Worm (Caenorhabditis elegans) whole organism, L1 larva: Measurements from ENCODE around the gene hcp-1.

Experiments used
- C04F5.9 ChIP-seq: sonication (generic microtip); optimal IDR thresholded peaks from 2 replicates; lab custom pipeline; 2016; ENCODE audit warnings: missing genetic modification characterization, missing compliant biosample characterization
- C34B4.2 ChIP-seq: sonication (generic microtip); optimal IDR thresholded peaks from 2 replicates; lab custom pipeline; 2017; ENCODE audit warnings: mild to moderate bottlenecking, missing genetic modification characterization, missing compliant biosample characterization
- F16B12.6 ChIP-seq: fragments of 150-350 bp; optimal IDR thresholded peaks from 2 replicates; lab custom pipeline; 2014; ENCODE audit warnings: missing biosample characterization, missing genetic modification characterization
- alr-1 ChIP-seq: fragments of 200-800 bp; sonication (Bioruptor generic); optimal IDR thresholded peaks from 2 replicates; lab custom pipeline; 2018; ENCODE audit warnings: borderline replicate concordance, mild to moderate bottlenecking, missing genetic modification characterization, missing compliant biosample characterization
- aly-2 ChIP-seq: fragments of 150-350 bp; optimal IDR thresholded peaks from 2 replicates; lab custom pipeline; 2014; ENCODE audit warnings: missing biosample characterization, missing genetic modification characterization
- ama-1 ChIP-seq: fragments of 150-350 bp; optimal IDR thresholded peaks from 2 replicates; lab custom pipeline; 2014
- blmp-1 ChIP-seq: fragments of 150-350 bp; optimal IDR thresholded peaks from 2 replicates; lab custom pipeline; 2014; ENCODE audit warnings: missing biosample characterization, missing genetic modification characterization
- ceh-63 ChIP-seq: fragments of 200-800 bp; sonication (Bioruptor generic); optimal IDR thresholded peaks from 2 replicates; lab custom pipeline; 2018; ENCODE audit warnings: mild to moderate bottlenecking, missing genetic modification characterization, missing compliant biosample characterization
- ceh-82 ChIP-seq, 3 experiments: fragments of 150-350 bp in 1 of 3; sonication (generic microtip) in 2 of 3; optimal IDR thresholded peaks; 2 replicates each; lab custom pipeline; 2014 to 2017; ENCODE audit warnings: missing biosample characterization in 3 of 3, missing genetic modification characterization in 3 of 3
- ceh-88 ChIP-seq: fragments of 200-800 bp; sonication (Bioruptor generic); IDR thresholded peaks from 2 replicates; pipeline ENCODE4 v1.3.6; 2022; ENCODE audit warnings: missing genetic modification characterization, missing compliant biosample characterization
- dpl-1 ChIP-seq, 3 experiments: fragments of 150-350 bp in 2 of 3; sonication (generic microtip) in 1 of 3; optimal IDR thresholded peaks; 2 replicates each; lab custom pipeline; 2014 to 2017; ENCODE audit warnings: missing biosample characterization in 3 of 3, missing genetic modification characterization in 3 of 3, missing genetic modification reagents in 3 of 3
- dsc-1 ChIP-seq: sonication (generic microtip); optimal IDR thresholded peaks from 2 replicates; lab custom pipeline; 2016; ENCODE audit warnings: mild to moderate bottlenecking, missing genetic modification characterization, missing compliant biosample characterization
- efl-1 ChIP-seq, 4 experiments: fragments of 150-350 bp; optimal IDR thresholded peaks in 3 of 4; peaks in 1 of 4; 1 replicate in 1 of 4; 2 replicates in 3 of 4; lab custom pipeline; 2014; ENCODE audit warnings: missing biosample characterization in 2 of 4, missing genetic modification characterization in 2 of 4, missing genetic modification reagents in 2 of 4
- efl-3 ChIP-seq: fragments of 200-800 bp; sonication (Bioruptor generic); optimal IDR thresholded peaks from 2 replicates; lab custom pipeline; 2018; ENCODE audit warnings: mild to moderate bottlenecking, missing genetic modification characterization, missing compliant biosample characterization
- egl-13 ChIP-seq: sonication (generic microtip); optimal IDR thresholded peaks from 2 replicates; lab custom pipeline; 2016; ENCODE audit warnings: missing genotype, missing genetic modification reagents, missing genetic modification characterization, missing compliant biosample characterization
- egl-27 ChIP-seq, 2 experiments: fragments of 150-350 bp in 1 of 2; sonication (generic microtip); optimal IDR thresholded peaks; 3 replicates each; lab custom pipeline; 2017 to 2018; ENCODE audit warnings: missing biosample characterization in 2 of 2, missing genetic modification characterization in 2 of 2, missing genetic modification reagents in 2 of 2
- ets-5 ChIP-seq: fragments of 200-800 bp; sonication (Bioruptor generic); IDR thresholded peaks from 2 replicates; pipeline ENCODE4 v1.3.6; 2022; ENCODE audit warnings: missing genetic modification characterization, missing compliant biosample characterization
- fkh-10 ChIP-seq: sonication (generic microtip); optimal IDR thresholded peaks from 2 replicates; lab custom pipeline; 2017; ENCODE audit warnings: missing biosample characterization, missing genetic modification reagents, missing genetic modification characterization
- hpl-2 ChIP-seq: fragments of 150-350 bp; optimal IDR thresholded peaks from 2 replicates; lab custom pipeline; 2014; ENCODE audit warnings: missing biosample characterization, missing genetic modification reagents, missing genetic modification characterization
- irx-1 ChIP-seq: sonication (generic microtip); optimal IDR thresholded peaks from 2 replicates; lab custom pipeline; 2016; ENCODE audit warnings: missing genetic modification characterization, missing compliant biosample characterization
- isw-1 ChIP-seq: fragments of 200-800 bp; sonication (Bioruptor generic); IDR thresholded peaks from 2 replicates; pipeline ENCODE4 v1.3.6; 2022; ENCODE audit warnings: missing genetic modification characterization, missing compliant biosample characterization
- jun-1 ChIP-seq: fragments of 150-350 bp; optimal IDR thresholded peaks from 2 replicates; lab custom pipeline; 2014; ENCODE audit warnings: missing biosample characterization, missing genetic modification reagents, missing genetic modification characterization
- lin-13 ChIP-seq: fragments of 150-350 bp; optimal IDR thresholded peaks from 2 replicates; lab custom pipeline; 2014; ENCODE audit warnings: missing biosample characterization, missing genetic modification reagents, missing genetic modification characterization
- lin-14 ChIP-seq: fragments of 200-800 bp; sonication (Bioruptor generic); optimal IDR thresholded peaks from 2 replicates; lab custom pipeline; 2018; ENCODE audit warnings: mild to moderate bottlenecking, missing genetic modification characterization, moderate library complexity, missing compliant biosample characterization
- lin-35 ChIP-seq, 2 experiments: fragments of 150-350 bp; optimal IDR thresholded peaks; 2 replicates each; lab custom pipeline; 2014; ENCODE audit warnings: missing biosample characterization in 2 of 2, missing genetic modification characterization in 2 of 2, missing genetic modification reagents in 2 of 2
- lin-39 ChIP-seq: fragments of 150-350 bp; optimal IDR thresholded peaks from 2 replicates; lab custom pipeline; 2014; ENCODE audit warnings: missing biosample characterization, missing genetic modification reagents, missing genetic modification characterization
- lir-3 ChIP-seq: sonication (generic microtip); optimal IDR thresholded peaks from 2 replicates; lab custom pipeline; 2016; ENCODE audit warnings: mild to moderate bottlenecking, missing genetic modification characterization, moderate library complexity, missing compliant biosample characterization; ENCODE audit not compliant: poor library complexity
- lsy-2 ChIP-seq, 2 experiments: fragments of 150-350 bp; optimal IDR thresholded peaks; 2 replicates each; lab custom pipeline; 2014; ENCODE audit warnings: missing biosample characterization in 2 of 2, missing genetic modification characterization in 2 of 2
- mdl-1 ChIP-seq, 2 experiments: fragments of 150-350 bp; optimal IDR thresholded peaks; 2 replicates each; lab custom pipeline; 2014 to 2017; ENCODE audit warnings: missing biosample characterization in 2 of 2, missing genetic modification characterization in 2 of 2, inconsistent platforms in 1 of 2
- mef-2 ChIP-seq: fragments of 150-350 bp; optimal IDR thresholded peaks from 2 replicates; lab custom pipeline; 2014; ENCODE audit warnings: missing biosample characterization, missing genetic modification characterization
- mep-1 ChIP-seq: fragments of 150-350 bp; optimal IDR thresholded peaks from 2 replicates; lab custom pipeline; 2014; ENCODE audit warnings: missing biosample characterization, missing genetic modification characterization
- nhr-11 ChIP-seq: fragments of 150-350 bp; optimal IDR thresholded peaks from 2 replicates; lab custom pipeline; 2014; ENCODE audit warnings: missing biosample characterization, missing genetic modification characterization
- nhr-12 ChIP-seq: sonication (generic microtip); optimal IDR thresholded peaks from 2 replicates; lab custom pipeline; 2017; ENCODE audit warnings: missing biosample characterization, missing genetic modification characterization
- nhr-19 ChIP-seq: fragments of 200-800 bp; sonication (Bioruptor generic); conservative IDR thresholded peaks from 2 replicates; pipeline ENCODE4 v1.3.6; 2022; ENCODE audit warnings: missing genetic modification characterization, missing compliant biosample characterization
- nhr-20 ChIP-seq: sonication (generic microtip); optimal IDR thresholded peaks from 2 replicates; lab custom pipeline; 2016; ENCODE audit warnings: mild to moderate bottlenecking, missing genetic modification characterization, missing compliant biosample characterization
- nhr-47 ChIP-seq: sonication (generic microtip); optimal IDR thresholded peaks from 2 replicates; lab custom pipeline; 2016; ENCODE audit warnings: mild to moderate bottlenecking, missing genetic modification characterization, moderate library complexity, missing compliant biosample characterization
- nhr-71 ChIP-seq: sonication (generic microtip); optimal IDR thresholded peaks from 2 replicates; lab custom pipeline; 2016; ENCODE audit warnings: mild to moderate bottlenecking, missing genetic modification characterization, moderate library complexity, missing compliant biosample characterization
- nhr-77 ChIP-seq: fragments of 150-350 bp; optimal IDR thresholded peaks from 2 replicates; lab custom pipeline; 2014; ENCODE audit warnings: missing biosample characterization, missing genetic modification characterization
- nhr-85 ChIP-seq: sonication (generic microtip); peaks from one replicate; lab custom pipeline; 2016; ENCODE audit warnings: missing genetic modification characterization, inconsistent platforms, missing compliant biosample characterization
- pax-3 ChIP-seq: fragments of 200-800 bp; sonication (Bioruptor generic); optimal IDR thresholded peaks from 2 replicates; lab custom pipeline; 2018; ENCODE audit warnings: mild to moderate bottlenecking, missing genetic modification characterization, moderate library complexity, missing compliant biosample characterization
- rnt-1 ChIP-seq: sonication (generic microtip); optimal IDR thresholded peaks from 2 replicates; lab custom pipeline; 2016; ENCODE audit warnings: mild to moderate bottlenecking, missing genetic modification characterization, moderate library complexity, missing compliant biosample characterization
- skn-1 ChIP-seq: fragments of 150-350 bp; optimal IDR thresholded peaks from 2 replicates; lab custom pipeline; 2014; ENCODE audit warnings: missing biosample characterization, missing genetic modification characterization
- sptf-1 ChIP-seq: fragments of 150-350 bp; optimal IDR thresholded peaks from 2 replicates; lab custom pipeline; 2014; ENCODE audit warnings: missing biosample characterization, missing genetic modification characterization
- tbx-2 ChIP-seq: sonication (generic microtip); optimal IDR thresholded peaks from 2 replicates; lab custom pipeline; 2016; ENCODE audit warnings: missing genetic modification characterization, missing compliant biosample characterization
- unc-130 ChIP-seq: fragments of 150-350 bp; optimal IDR thresholded peaks from 2 replicates; lab custom pipeline; 2017; ENCODE audit warnings: missing biosample characterization, missing genetic modification characterization, inconsistent platforms
- unc-62 ChIP-seq: fragments of 150-350 bp; optimal IDR thresholded peaks from 2 replicates; lab custom pipeline; 2014; ENCODE audit warnings: missing biosample characterization, missing genetic modification reagents, missing genetic modification characterization
- unc-86 ChIP-seq: sonication (generic microtip); optimal IDR thresholded peaks from 2 replicates; lab custom pipeline; 2016; ENCODE audit warnings: missing genetic modification characterization, missing compliant biosample characterization
- unc-98 ChIP-seq: fragments of 200-800 bp; sonication (Bioruptor generic); IDR thresholded peaks from 2 replicates; pipeline ENCODE4 v1.3.6; 2022; ENCODE audit warnings: missing genetic modification characterization, missing compliant biosample characterization
- xbp-1 ChIP-seq: sonication (generic microtip); optimal IDR thresholded peaks from 2 replicates; lab custom pipeline; 2016; ENCODE audit warnings: missing genetic modification characterization, missing compliant biosample characterization
- zip-4 ChIP-seq: fragments of 200-800 bp; sonication (Bioruptor generic); optimal IDR thresholded peaks from 2 replicates; lab custom pipeline; 2018; ENCODE audit warnings: mild to moderate bottlenecking, missing genetic modification characterization, moderate library complexity, missing compliant biosample characterization
- ztf-11 ChIP-seq, 2 experiments: sonication (generic microtip); optimal IDR thresholded peaks; 2 replicates each; lab custom pipeline; 2016 to 2017; ENCODE audit warnings: missing genetic modification characterization in 2 of 2, missing biosample characterization in 1 of 2, missing compliant biosample characterization in 1 of 2
- ztf-4 ChIP-seq: fragments of 150-350 bp; optimal IDR thresholded peaks from 2 replicates; lab custom pipeline; 2014; ENCODE audit warnings: missing biosample characterization, missing genetic modification characterization

The hcp-1 gene

ce11 chrV:6551707-6552390 is 42.1 kb upstream of the hcp-1 start, which contains the start of gene twk-10 (continued):
- TF ChIP-seq ceh-88 (GFP tag; lab: Robert Waterston, UW) = no peak
- TF ChIP-seq xbp-1 = peak; percentile 15
- no peak for TF ChIP-seq C34B4.2 (tag; lab: Kevin White, UChicago)
- no peak for TF ChIP-seq zip-4
- TF ChIP-seq tbx-2 (tag; lab: Kevin White, UChicago) = no peak
- TF ChIP-seq dsc-1 (tag; lab: Kevin White, UChicago) = peak; percentile 3
- peak; percentile 27 for TF ChIP-seq irx-1 (tag; lab: Kevin White, UChicago)
- TF ChIP-seq skn-1 (tag; lab: Kevin White, UChicago) = no peak
- no peak for TF ChIP-seq C04F5.9 (tag; lab: Kevin White, UChicago)
- TF ChIP-seq jun-1 (tag; lab: Kevin White, UChicago) = no peak
- no peak for TF ChIP-seq hpl-2 (GFP tag; lab: Kevin White, UChicago)
- peak; percentile 18 to 36 for TF ChIP-seq efl-1 (optimal IDR thresholded peaks at IDR 0.05; lab: Kevin White, UChicago)
- TF ChIP-seq efl-1 (GFP tag; optimal IDR thresholded peaks at IDR 0.05 in 1 of 2; lab: Kevin White, UChicago) = peak in 1 of 2 experiments; percentile 94
- peak; percentile 17 for TF ChIP-seq lin-14 (GFP tag; lab: Kevin White, UChicago)
- TF ChIP-seq nhr-20 (tag; lab: Kevin White, UChicago) = peak; percentile 47
- TF ChIP-seq lsy-2 (tag; optimal IDR thresholded peaks at IDR 0.05; lab: Kevin White, UChicago) = no peak
- no peak for TF ChIP-seq ztf-11 (tag; optimal IDR thresholded peaks at IDR 0.05; lab: Kevin White, UChicago)
- TF ChIP-seq isw-1 (GFP tag; lab: Robert Waterston, UW) = no peak
- TF ChIP-seq ceh-63 = no peak
- no peak for TF ChIP-seq nhr-12 (tag; lab: Kevin White, UChicago)
- no peak for TF ChIP-seq fkh-10 (GFP tag; lab: Kevin White, UChicago)
- TF ChIP-seq F16B12.6 (tag; lab: Kevin White, UChicago) = no peak
- TF ChIP-seq nhr-19 (GFP tag; lab: Robert Waterston, UW) = peak; percentile 44
- TF ChIP-seq egl-27 (tag; optimal IDR thresholded peaks at IDR 0.05; lab: Kevin White, UChicago) = no peak
- no peak for TF ChIP-seq aly-2 (tag; lab: Kevin White, UChicago)
- no peak for TF ChIP-seq ceh-82 (tag; optimal IDR thresholded peaks at IDR 0.05; lab: Kevin White, UChicago)
- no peak for TF ChIP-seq blmp-1
- no peak for TF ChIP-seq ets-5
- no peak for TF ChIP-seq nhr-71 (tag; lab: Kevin White, UChicago)
- TF ChIP-seq egl-13 (tag; lab: Kevin White, UChicago) = no peak
- peak in 1 of 2 experiments; percentile 42 for TF ChIP-seq mdl-1 (tag; optimal IDR thresholded peaks at IDR 0.05; lab: Kevin White, UChicago)
- no peak for TF ChIP-seq ztf-4 (tag; lab: Kevin White, UChicago)
- TF ChIP-seq nhr-77 (tag; lab: Kevin White, UChicago) = peak; percentile 28
- no peak for TF ChIP-seq pax-3 (tag; lab: Kevin White, UChicago)
- TF ChIP-seq unc-98 (GFP tag; lab: Robert Waterston, UW) = no peak
- peak; percentile 21 to 48 for TF ChIP-seq lin-35 (GFP tag; optimal IDR thresholded peaks at IDR 0.05; lab: Kevin White, UChicago)
- TF ChIP-seq lir-3 (tag; lab: Kevin White, UChicago) = no peak
- peak in 1 of 3 experiments; percentile 35 for TF ChIP-seq dpl-1 (GFP tag; optimal IDR thresholded peaks at IDR 0.05; lab: Kevin White, UChicago)
- TF ChIP-seq lin-13 (GFP tag; lab: Kevin White, UChicago) = no peak
- peak; percentile 45 for TF ChIP-seq rnt-1 (tag; lab: Kevin White, UChicago)
- TF ChIP-seq alr-1 = no peak
- TF ChIP-seq efl-3 (GFP tag; lab: Kevin White, UChicago) = no peak
- TF ChIP-seq mef-2 (tag; lab: Kevin White, UChicago) = no peak
- TF ChIP-seq nhr-85 (tag; lab: Kevin White, UChicago) = no peak
- no peak for TF ChIP-seq unc-130 (tag; lab: Kevin White, UChicago)
- TF ChIP-seq nhr-11 = no peak
- no peak for TF ChIP-seq ama-1 (lab: Kevin White, UChicago)
- no peak for TF ChIP-seq sptf-1
- TF ChIP-seq nhr-47 (tag; lab: Kevin White, UChicago) = no peak
- TF ChIP-seq unc-62 (GFP tag; lab: Kevin White, UChicago) = no peak
- TF ChIP-seq lin-39 (tag; lab: Kevin White, UChicago) = no peak
- TF ChIP-seq mep-1 (tag; lab: Kevin White, UChicago) = peak; percentile 52
- TF ChIP-seq unc-86 (tag; lab: Kevin White, UChicago) = no peak
